Fruit fly (Drosophila melanogaster): ENCODE data around the gene CG14143.

CG14143 gene

dm6 chr3L:11091943-11092609 lies 42.7 kb upstream of the CG14143 start (continued):
- TF ChIP-seq ken (GFP tag; IDR thresholded peaks at IDR 0.05) (peak; percentile 73), CG4328 (GFP tag; optimal IDR thresholded peaks at IDR 0.05) (peak; percentile 35), CG13894 (tag; optimal IDR thresholded peaks at IDR 0.05) (no peak), wek (GFP tag; optimal IDR thresholded peaks at IDR 0.05) (no peak), CG11695 (GFP tag; IDR thresholded peaks at IDR 0.05) (0 out of 3 replicates have a peak, but pooled peaks have one; percentile 15), unpg (GFP tag; optimal IDR thresholded peaks at IDR 0.05) (peak; percentile 35), crol (GFP tag; IDR thresholded peaks at IDR 0.05) (peak; percentile 86), Myb (GFP tag; optimal IDR thresholded peaks at IDR 0.05) (peak; percentile 64), bsh (GFP tag; optimal IDR thresholded peaks at IDR 0.05) (peak in 1 of 2 experiments; percentile 34), yki (optimal IDR thresholded peaks at IDR 0.05) (no peak), CG13287 (GFP tag; IDR thresholded peaks at IDR 0.05; ENCODE audit: partially characterized antibody) (no peak; the same call in 1 of the 2 replicates), repo (GFP tag; optimal IDR thresholded peaks at IDR 0.05) (peak; percentile 56), CG13775 (GFP tag; optimal IDR thresholded peaks at IDR 0.05) (peak; percentile 7), CG8924 (tag; optimal IDR thresholded peaks at IDR 0.05) (no peak), jumu (GFP tag; optimal IDR thresholded peaks at IDR 0.05) (peak; percentile 78), hbn (GFP tag; IDR thresholded peaks at IDR 0.05; ENCODE audit: partially characterized antibody) (no peak; the same call in 1 of the 2 replicates), ro (GFP tag; IDR thresholded peaks at IDR 0.05) (no peak), CG34376 (GFP tag; optimal IDR thresholded peaks at IDR 0.05) (no peak), aop (GFP tag; IDR thresholded peaks at IDR 0.05) (no peak), fd3F (GFP tag; optimal IDR thresholded peaks at IDR 0.05) (no peak), ci (GFP tag; IDR thresholded peaks at IDR 0.05) (peak; percentile 77; the same call in 2 of the 3 replicates), NfI (GFP tag; optimal IDR thresholded peaks at IDR 0.05) (peak; percentile 62), CG9727 (GFP tag; optimal IDR thresholded peaks at IDR 0.05) (peak; percentile 47), lbe (GFP tag; optimal IDR thresholded peaks at IDR 0.05) (peak; percentile 48), NC2β (GFP tag; optimal IDR thresholded peaks at IDR 0.05) (peak; percentile 60), seq (GFP tag; IDR thresholded peaks at IDR 0.05) (no peak), CG3838 (GFP tag; optimal IDR thresholded peaks at IDR 0.05) (no peak), CG4820 (GFP tag; optimal IDR thresholded peaks at IDR 0.05) (peak; percentile 39), Dip2 (GFP tag; IDR thresholded peaks at IDR 0.05) (no peak), Fer3 (tag; optimal IDR thresholded peaks at IDR 0.05) (peak; percentile 24), D19B (GFP tag; optimal IDR thresholded peaks at IDR 0.05) (no peak), CG3065 (GFP tag; optimal IDR thresholded peaks at IDR 0.05) (peak; percentile 34), onecut (GFP tag; IDR thresholded peaks at IDR 0.05) (peak; percentile 56; the same call in 1 of the 2 replicates), luna (GFP tag; optimal IDR thresholded peaks at IDR 0.05) (no peak), CG8089 (GFP tag; optimal IDR thresholded peaks at IDR 0.05) (peak; percentile 34), lmd (GFP tag; IDR thresholded peaks at IDR 0.05) (peak; percentile 35), CG11456 (GFP tag; IDR thresholded peaks at IDR 0.05) (peak; percentile 67; the same call in 2 of the 3 replicates), pita (GFP tag; optimal IDR thresholded peaks at IDR 0.05) (no peak), sob (GFP tag; IDR thresholded peaks at IDR 0.05) (peak; percentile 78), sd (tag; optimal IDR thresholded peaks at IDR 0.05) (peak; percentile 34), CG14710 (tag; optimal IDR thresholded peaks at IDR 0.05) (peak; percentile 18), CG11504 (tag; optimal IDR thresholded peaks at IDR 0.05) (peak; percentile 7), ab (GFP tag; optimal IDR thresholded peaks at IDR 0.05) (no peak), schlank (tag; optimal IDR thresholded peaks at IDR 0.05) (no peak), CG7928 (GFP tag; optimal IDR thresholded peaks at IDR 0.05) (no peak), cato (GFP tag; optimal IDR thresholded peaks at IDR 0.05; ENCODE audit: borderline replicate concordance) (no peak), kay (GFP tag; optimal IDR thresholded peaks at IDR 0.05) (peak; percentile 43), CG2120 (GFP tag; optimal IDR thresholded peaks at IDR 0.05) (peak; percentile 48), tap (tag; optimal IDR thresholded peaks at IDR 0.05) (no peak), disco-r (GFP tag; optimal IDR thresholded peaks at IDR 0.05) (peak; percentile 18)

Measured in whole organism, embryonic.